Worm (Caenorhabditis elegans) whole organism, L2 larva: ENCODE results near the gene C34D10.5.

Experiments used
- F13H6.1 ChIP-seq: sonication (generic microtip); optimal IDR thresholded peaks from 2 replicates; lab custom pipeline; 2016; ENCODE audit warnings: missing genetic modification characterization, missing compliant biosample characterization
- aly-2 ChIP-seq: fragments of 150-350 bp; optimal IDR thresholded peaks from 2 replicates; lab custom pipeline; 2014; ENCODE audit warnings: missing biosample characterization, missing genetic modification characterization
- ama-1 ChIP-seq: fragments of 150-350 bp; optimal IDR thresholded peaks from 2 replicates; lab custom pipeline; 2018; ENCODE audit warnings: inconsistent platforms
- blmp-1 ChIP-seq: sonication (generic microtip); optimal IDR thresholded peaks from 2 replicates; lab custom pipeline; 2017; ENCODE audit warnings: missing genetic modification characterization, mild to moderate bottlenecking, missing compliant biosample characterization, antibody characterized with exemption, moderate library complexity; ENCODE audit not compliant: insufficient read depth
- dmd-4 ChIP-seq: sonication (generic microtip); optimal IDR thresholded peaks from 2 replicates; lab custom pipeline; 2017; ENCODE audit warnings: missing biosample characterization, missing genetic modification characterization
- elt-1 ChIP-seq: fragments of 150-350 bp; optimal IDR thresholded peaks from 2 replicates; lab custom pipeline; 2014; ENCODE audit warnings: missing biosample characterization, missing genetic modification characterization
- nhr-129 ChIP-seq: fragments of 150-350 bp; optimal IDR thresholded peaks from 2 replicates; lab custom pipeline; 2014; ENCODE audit warnings: missing biosample characterization, missing genetic modification characterization
- nhr-21 ChIP-seq: fragments of 150-350 bp; optimal IDR thresholded peaks from 2 replicates; lab custom pipeline; 2014; ENCODE audit warnings: missing biosample characterization, missing genetic modification characterization
- nhr-237 ChIP-seq: fragments of 150-350 bp; optimal IDR thresholded peaks from 2 replicates; lab custom pipeline; 2014; ENCODE audit warnings: missing biosample characterization, missing genetic modification characterization
- sem-4 ChIP-seq: fragments of 150-350 bp; optimal IDR thresholded peaks from 2 replicates; lab custom pipeline; 2014; ENCODE audit warnings: missing biosample characterization, missing genetic modification reagents, missing genetic modification characterization
- snpc-4 ChIP-seq: fragments of 150-350 bp; optimal IDR thresholded peaks from 2 replicates; lab custom pipeline; 2014; ENCODE audit warnings: missing biosample characterization, missing genetic modification characterization
- unc-39 ChIP-seq: fragments of 150-350 bp; optimal IDR thresholded peaks from 2 replicates; lab custom pipeline; 2014; ENCODE audit warnings: missing biosample characterization, missing genetic modification characterization
- ztf-4 ChIP-seq: fragments of 150-350 bp; optimal IDR thresholded peaks from 2 replicates; lab custom pipeline; 2014; ENCODE audit warnings: missing biosample characterization, missing genetic modification characterization

DNA sequence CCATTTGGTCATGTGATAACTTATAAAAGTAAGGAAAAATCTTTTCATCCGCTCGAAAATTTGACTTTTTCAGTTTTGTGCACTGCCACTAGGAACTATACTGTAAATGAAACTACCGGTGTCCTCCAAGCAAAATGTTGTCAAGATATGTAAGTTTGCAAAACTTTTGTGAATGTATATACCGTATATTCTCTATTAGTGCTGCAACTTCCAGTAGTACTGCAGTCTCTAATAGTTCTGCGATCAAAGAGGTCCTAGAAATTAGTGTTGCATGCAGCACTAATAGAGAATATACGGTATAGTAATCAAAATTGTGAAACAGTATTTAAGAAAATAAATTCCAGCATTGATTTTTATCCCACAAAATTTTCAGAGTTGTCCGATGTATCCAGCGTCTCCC is 12.2 kb downstream of the C34D10.5 start:
- TF ChIP-seq nhr-21 (tag; lab: Kevin White, UChicago) (no peak), nhr-237 (tag; lab: Kevin White, UChicago) (no peak), aly-2 (tag; lab: Kevin White, UChicago) (no peak), snpc-4 (tag; lab: Kevin White, UChicago) (no peak), unc-39 (tag; lab: Kevin White, UChicago) (no peak), F13H6.1 (tag; lab: Kevin White, UChicago) (no peak), nhr-129 (no peak), sem-4 (tag; lab: Kevin White, UChicago) (no peak), elt-1 (tag; lab: Kevin White, UChicago) (no peak), dmd-4 (tag; lab: Kevin White, UChicago) (no peak), ama-1 (lab: Kevin White, UChicago) (no peak), ztf-4 (no peak), blmp-1 (tag; lab: Kevin White, UChicago) (no peak)
